Fruit fly (Drosophila melanogaster) whole organism, embryonic: ENCODE measurements around the gene CG12784.

Source experiments
- Abd-B ChIP-seq: fragments of 200-800 bp; sonication (Bioruptor generic); optimal IDR thresholded peaks from 2 replicates; lab custom pipeline; 2018; ENCODE audit warnings: missing biosample characterization, mild to moderate bottlenecking, missing genetic modification characterization, moderate library complexity
- Antp ChIP-seq: fragments of 200-800 bp; sonication (Bioruptor generic); optimal IDR thresholded peaks from 3 replicates; lab custom pipeline; 2016; ENCODE audit warnings: missing biosample characterization, missing genetic modification characterization
- CG10431 ChIP-seq: fragments of 200-800 bp; sonication (Bioruptor generic); optimal IDR thresholded peaks from 3 replicates; lab custom pipeline; 2018; ENCODE audit warnings: missing biosample characterization, mild to moderate bottlenecking, missing genetic modification characterization
- CG12071 ChIP-seq: fragments of 200-800 bp; sonication (Bioruptor generic); optimal IDR thresholded peaks from 3 replicates; lab custom pipeline; 2018; ENCODE audit warnings: missing biosample characterization, mild to moderate bottlenecking, missing genetic modification characterization
- CG13624 ChIP-seq: fragments of 200-800 bp; sonication (Bioruptor generic); optimal IDR thresholded peaks from 2 replicates; lab custom pipeline; 2016; ENCODE audit warnings: missing biosample characterization, missing genetic modification characterization
- CG13894 ChIP-seq: fragments of 200-800 bp; sonication (Bioruptor generic); optimal IDR thresholded peaks from 3 replicates; lab custom pipeline; 2018; ENCODE audit warnings: missing biosample characterization, mild to moderate bottlenecking, missing genetic modification characterization, moderate library complexity
- CG16815 ChIP-seq: fragments of 200-800 bp; sonication (Bioruptor generic); optimal IDR thresholded peaks from 3 replicates; lab custom pipeline; 2017; ENCODE audit warnings: missing biosample characterization, mild to moderate bottlenecking, missing genetic modification characterization
- CG17328 ChIP-seq: fragments of 200-800 bp; sonication (Bioruptor generic); IDR thresholded peaks from 2 replicates; pipeline ENCODE4 v1.3.6; 2022; ENCODE audit warnings: missing biosample characterization, missing genetic modification characterization
- CG17359 ChIP-seq: fragments of 200-800 bp; sonication (Bioruptor generic); optimal IDR thresholded peaks from 3 replicates; lab custom pipeline; 2018; ENCODE audit warnings: missing biosample characterization, mild to moderate bottlenecking, missing genetic modification characterization, moderate library complexity
- CG17612 ChIP-seq: fragments of 200-800 bp; sonication (Bioruptor generic); IDR thresholded peaks from 2 replicates; pipeline ENCODE4 v1.3.6; 2022; ENCODE audit warnings: missing biosample characterization, missing genetic modification characterization
- CG18011 ChIP-seq: fragments of 200-800 bp; sonication (Bioruptor generic); optimal IDR thresholded peaks from 2 replicates; lab custom pipeline; 2017; ENCODE audit warnings: missing biosample characterization, missing genetic modification characterization, mild to moderate bottlenecking, moderate library complexity, missing genotype
- CG2678 ChIP-seq: fragments of 200-800 bp; sonication (Bioruptor generic); optimal IDR thresholded peaks from 3 replicates; lab custom pipeline; 2019; ENCODE audit warnings: missing biosample characterization, mild to moderate bottlenecking, missing genetic modification characterization, moderate library complexity
- CG30431 ChIP-seq: fragments of 200-800 bp; sonication (Bioruptor generic); optimal IDR thresholded peaks from 2 replicates; lab custom pipeline; 2017; ENCODE audit warnings: missing biosample characterization, missing genetic modification characterization
- CG31388 ChIP-seq: fragments of 200-800 bp; sonication (Bioruptor generic); optimal IDR thresholded peaks from 2 replicates; lab custom pipeline; 2016; ENCODE audit warnings: missing biosample characterization, missing genetic modification characterization
- CG8478 ChIP-seq: fragments of >200 bp; optimal IDR thresholded peaks from 2 replicates; lab custom pipeline; 2018
- CG9797 ChIP-seq: fragments of 200-800 bp; sonication (Bioruptor generic); optimal IDR thresholded peaks from 3 replicates; lab custom pipeline; 2018; ENCODE audit warnings: missing biosample characterization, mild to moderate bottlenecking, missing genetic modification characterization
- CoRest ChIP-seq: fragments of 200-800 bp; sonication (Bioruptor generic); optimal IDR thresholded peaks from 3 replicates; lab custom pipeline; 2018; ENCODE audit warnings: missing biosample characterization, mild to moderate bottlenecking, missing genetic modification characterization, moderate library complexity
- Dek ChIP-seq: fragments of 200-800 bp; sonication (Bioruptor generic); optimal IDR thresholded peaks from 3 replicates; lab custom pipeline; 2019; ENCODE audit warnings: missing biosample characterization, mild to moderate bottlenecking, missing genetic modification characterization, moderate library complexity
- E2f2 ChIP-seq: fragments of 200-800 bp; sonication (Bioruptor generic); IDR thresholded peaks from 2 replicates; pipeline ENCODE4 v1.3.6; 2022; ENCODE audit warnings: missing biosample characterization, missing genetic modification characterization
- HLH54F ChIP-seq: fragments of 200-800 bp; sonication (Bioruptor generic); optimal IDR thresholded peaks from 3 replicates; lab custom pipeline; 2016; ENCODE audit warnings: missing biosample characterization, missing genetic modification characterization
- HmgD ChIP-seq: fragments of 200-800 bp; sonication (Bioruptor generic); optimal IDR thresholded peaks from 3 replicates; lab custom pipeline; 2016; ENCODE audit warnings: missing biosample characterization, missing genetic modification characterization
- HmgZ ChIP-seq: fragments of 200-800 bp; sonication (Bioruptor generic); optimal IDR thresholded peaks from 2 replicates; lab custom pipeline; 2018; ENCODE audit warnings: missing biosample characterization, mild to moderate bottlenecking, missing genetic modification characterization
- Kr ChIP-seq: fragments of 200-800 bp; sonication (Bioruptor generic); optimal IDR thresholded peaks from 2 replicates; lab custom pipeline; 2017; ENCODE audit warnings: missing biosample characterization, mild to moderate bottlenecking, missing genetic modification characterization
- Lhr ChIP-seq: fragments of 200-800 bp; sonication (Bioruptor generic); optimal IDR thresholded peaks from 3 replicates; lab custom pipeline; 2017; ENCODE audit warnings: mild to moderate bottlenecking, missing biosample characterization, missing genetic modification reagents, missing genetic modification characterization
- MBD-R2 ChIP-seq: fragments of 200-800 bp; sonication (Bioruptor generic); IDR thresholded peaks from 2 replicates; pipeline ENCODE4 v1.3.6; 2022; ENCODE audit warnings: missing biosample characterization, missing genetic modification characterization
- Mes4 ChIP-seq: fragments of 200-800 bp; sonication (Bioruptor generic); optimal IDR thresholded peaks from 2 replicates; lab custom pipeline; 2016; ENCODE audit warnings: missing biosample characterization, missing genetic modification characterization
- Nf-YC ChIP-seq: fragments of 200-800 bp; optimal IDR thresholded peaks from 3 replicates; lab custom pipeline; 2019; ENCODE audit warnings: missing biosample characterization, mild to moderate bottlenecking, missing genetic modification characterization, moderate library complexity
- Oli ChIP-seq: fragments of 200-800 bp; sonication (Bioruptor generic); optimal IDR thresholded peaks from 2 replicates; lab custom pipeline; 2018; ENCODE audit warnings: missing biosample characterization, mild to moderate bottlenecking, missing genetic modification characterization, moderate library complexity
- Ravus ChIP-seq: fragments of 200-800 bp; sonication (Bioruptor generic); IDR thresholded peaks from 2 replicates; pipeline ENCODE4 v1.3.6; 2022; ENCODE audit warnings: missing biosample characterization, missing genetic modification characterization
- Six4 ChIP-seq: fragments of 200-800 bp; sonication (Bioruptor generic); optimal IDR thresholded peaks from 2 replicates; lab custom pipeline; 2016; ENCODE audit warnings: missing biosample characterization, missing genetic modification characterization
- Sox100B ChIP-seq: fragments of 200-800 bp; sonication (Bioruptor generic); optimal IDR thresholded peaks from 3 replicates; lab custom pipeline; 2018; ENCODE audit warnings: missing biosample characterization, mild to moderate bottlenecking, missing genetic modification characterization
- abd-A ChIP-seq: fragments of 200-800 bp; sonication (Bioruptor generic); optimal IDR thresholded peaks from 3 replicates; lab custom pipeline; 2019; ENCODE audit warnings: missing biosample characterization, mild to moderate bottlenecking, missing genetic modification characterization, moderate library complexity
- ase ChIP-seq: fragments of 200-800 bp; sonication (Bioruptor generic); IDR thresholded peaks from 3 replicates; pipeline ENCODE4 v1.3.6; 2022; ENCODE audit warnings: missing biosample characterization, missing genetic modification characterization
- bigmax ChIP-seq: fragments of 200-800 bp; sonication (Bioruptor generic); optimal IDR thresholded peaks from 2 replicates; lab custom pipeline; 2018; ENCODE audit warnings: missing biosample characterization, mild to moderate bottlenecking, missing genetic modification characterization
- bowl ChIP-seq: fragments of 200-800 bp; sonication (Bioruptor generic); IDR thresholded peaks from 2 replicates; pipeline ENCODE4 v1.3.6; 2022; ENCODE audit warnings: missing biosample characterization, missing genetic modification characterization
- cato ChIP-seq: fragments of 200-800 bp; sonication (Bioruptor generic); optimal IDR thresholded peaks from 2 replicates; lab custom pipeline; 2016; ENCODE audit warnings: missing biosample characterization, missing genetic modification characterization, borderline replicate concordance
- chif ChIP-seq, 2 experiments: fragments of 200-800 bp; sonication (Bioruptor generic); optimal IDR thresholded peaks; 3 replicates each; lab custom pipeline; 2016; ENCODE audit warnings: missing biosample characterization in 2 of 2, missing genetic modification characterization in 2 of 2
- fd102C ChIP-seq: fragments of 200-800 bp; sonication (Bioruptor generic); optimal IDR thresholded peaks from 2 replicates; lab custom pipeline; 2018; ENCODE audit warnings: missing biosample characterization, mild to moderate bottlenecking, missing genetic modification characterization, moderate library complexity
- insv ChIP-seq, 2 experiments: fragments of 200-800 bp; sonication (Bioruptor generic); optimal IDR thresholded peaks; 3 replicates each; lab custom pipeline; 2016 to 2018; ENCODE audit warnings: missing biosample characterization in 2 of 2, missing genetic modification characterization in 2 of 2
- kay ChIP-seq: fragments of 200-800 bp; sonication (Bioruptor generic); optimal IDR thresholded peaks from 2 replicates; lab custom pipeline; 2016; ENCODE audit warnings: missing biosample characterization, missing genetic modification characterization
- lab ChIP-seq: fragments of 200-800 bp; sonication (Bioruptor generic); optimal IDR thresholded peaks from 3 replicates; lab custom pipeline; 2017; ENCODE audit warnings: missing biosample characterization, missing genetic modification characterization, mild to moderate bottlenecking, moderate library complexity, missing genetic modification reagents
- lola ChIP-seq, 3 experiments: fragments of >200 bp in 2 of 3; fragments of 200-800 bp in 1 of 3; sonication (Bioruptor generic) in 1 of 3; optimal IDR thresholded peaks; 2 replicates each; lab custom pipeline; 2017 to 2019; ENCODE audit warnings: missing biosample characterization in 3 of 3, missing genetic modification characterization in 3 of 3, mild to moderate bottlenecking in 1 of 3, moderate library complexity in 1 of 3
- luna ChIP-seq: fragments of 200-800 bp; sonication (Bioruptor generic); optimal IDR thresholded peaks from 2 replicates; lab custom pipeline; 2016; ENCODE audit warnings: missing biosample characterization, missing genetic modification characterization
- phol ChIP-seq: fragments of 200-800 bp; sonication (Bioruptor generic); optimal IDR thresholded peaks from 3 replicates; lab custom pipeline; 2018; ENCODE audit warnings: missing biosample characterization, mild to moderate bottlenecking, missing genetic modification characterization, moderate library complexity
- psq ChIP-seq: fragments of 200-800 bp; sonication (Bioruptor generic); optimal IDR thresholded peaks from 2 replicates; lab custom pipeline; 2017; ENCODE audit warnings: missing biosample characterization, missing genetic modification characterization
- sens-2 ChIP-seq: fragments of 200-800 bp; sonication (Bioruptor generic); IDR thresholded peaks from 2 replicates; pipeline ENCODE4 v1.3.6; 2022; ENCODE audit warnings: missing biosample characterization, missing genetic modification characterization
- seq ChIP-seq: fragments of 200-800 bp; sonication (Bioruptor generic); IDR thresholded peaks from 2 replicates; pipeline ENCODE4 v1.3.6; 2022; ENCODE audit warnings: missing biosample characterization, missing genetic modification characterization
- ttk ChIP-seq: fragments of 200-800 bp; sonication (Bioruptor generic); IDR thresholded peaks from 2 replicates; pipeline ENCODE4 v2.1.2; 2022; ENCODE audit warnings: missing biosample characterization, missing genetic modification characterization
- vvl ChIP-seq: fragments of 200-800 bp; sonication (Bioruptor generic); IDR thresholded peaks from 2 replicates; pipeline ENCODE4 v1.3.6; 2022; ENCODE audit warnings: missing biosample characterization, missing genetic modification characterization
- wdn ChIP-seq: fragments of 200-800 bp; sonication (Bioruptor generic); IDR thresholded peaks from 2 replicates; pipeline ENCODE4 v1.3.6; 2022; ENCODE audit warnings: missing biosample characterization, missing genetic modification characterization
- yki ChIP-seq: fragments of >200 bp; optimal IDR thresholded peaks from 3 replicates; lab custom pipeline; 2018

CG12784 gene

dm6 chr3R:15793372-15793802 is 30.5 kb downstream of the CG12784 start, which contains the start of gene nsl1 (continued):
- peak in 1 of 3 experiments; percentile 25 for TF ChIP-seq lola (GFP tag; optimal IDR thresholded peaks at IDR 0.05; lab: Kevin White, UChicago)
- TF ChIP-seq Antp (GFP tag; lab: Kevin White, UChicago) = peak; percentile 24
- TF ChIP-seq MBD-R2 (GFP tag; lab: Robert Waterston, UW) = peak; percentile 56; the same call in 1 of the 2 replicates
- TF ChIP-seq E2f2 = peak; percentile 61
- TF ChIP-seq Sox100B = no peak
- TF ChIP-seq bigmax (GFP tag; lab: Kevin White, UChicago) = no peak
- no peak for TF ChIP-seq seq (GFP tag; lab: Robert Waterston, UW)
- TF ChIP-seq CG17612 (GFP tag; lab: Robert Waterston, UW) = no peak
- peak; percentile 66 for TF ChIP-seq abd-A (tag; lab: Kevin White, UChicago)
- no peak for TF ChIP-seq cato (GFP tag; lab: Kevin White, UChicago)
- TF ChIP-seq HmgZ (tag; lab: Kevin White, UChicago) = peak; percentile 61
- peak; percentile 41; the same call in 1 of the 2 replicates for TF ChIP-seq ttk (GFP tag; lab: Robert Waterston, UW)
- no peak for TF ChIP-seq HLH54F
- peak; percentile 9 for TF ChIP-seq Six4
- TF ChIP-seq wdn (GFP tag; lab: Robert Waterston, UW) = peak; percentile 33; the same call in 1 of the 2 replicates
- TF ChIP-seq yki = no peak
- TF ChIP-seq CG13624 (GFP tag; lab: Kevin White, UChicago) = peak; percentile 40
- peak; percentile 54 for TF ChIP-seq CG9797
- peak; percentile 62 for TF ChIP-seq phol (tag; lab: Kevin White, UChicago)
- no peak for TF ChIP-seq CG16815 (GFP tag; lab: Kevin White, UChicago)
- peak; percentile 47; the same call in 1 of the 2 replicates for TF ChIP-seq CG17328
- TF ChIP-seq Mes4 (GFP tag; lab: Kevin White, UChicago) = no peak
- TF ChIP-seq lab (GFP tag; lab: Kevin White, UChicago) = peak; percentile 64
- TF ChIP-seq CG31388 (GFP tag; lab: Kevin White, UChicago) = no peak
- peak; percentile 69; the same call in 1 of the 2 replicates for TF ChIP-seq vvl
- TF ChIP-seq bowl (GFP tag; lab: Robert Waterston, UW) = no peak
- TF ChIP-seq CG10431 (GFP tag; lab: Kevin White, UChicago) = no peak
- TF ChIP-seq ase (GFP tag; lab: Robert Waterston, UW) = 0 out of 3 replicates have a peak, but pooled peaks have one; percentile 25
- TF ChIP-seq Kr (GFP tag; lab: Kevin White, UChicago) = no peak
- TF ChIP-seq sens-2 (GFP tag; lab: Robert Waterston, UW) = no peak
- no peak for TF ChIP-seq Ravus (GFP tag; lab: Robert Waterston, UW)
- TF ChIP-seq CG2678 (tag; lab: Kevin White, UChicago) = peak; percentile 17
- TF ChIP-seq kay (GFP tag; lab: Kevin White, UChicago) = no peak
- TF ChIP-seq insv (GFP tag; optimal IDR thresholded peaks at IDR 0.05; lab: Kevin White, UChicago) = peak in 1 of 2 experiments; percentile 17
- TF ChIP-seq psq (GFP tag; lab: Kevin White, UChicago) = no peak
- TF ChIP-seq Abd-B (GFP tag; lab: Kevin White, UChicago) = peak; percentile 1
- peak; percentile 54 for TF ChIP-seq HmgD (GFP tag; lab: Kevin White, UChicago)
- peak; percentile 19 for TF ChIP-seq CG18011 (GFP tag; lab: Kevin White, UChicago)
- peak; percentile 78 for TF ChIP-seq Nf-YC (tag; lab: Kevin White, UChicago)
- peak; percentile 31 for TF ChIP-seq CoRest (tag; lab: Kevin White, UChicago)
- peak; percentile 58 for TF ChIP-seq Lhr (GFP tag; lab: Kevin White, UChicago)
- no peak for TF ChIP-seq chif (GFP tag; optimal IDR thresholded peaks at IDR 0.05; lab: Kevin White, UChicago)
- peak; percentile 11 for TF ChIP-seq CG13894 (tag; lab: Kevin White, UChicago)
- peak; percentile 22 for TF ChIP-seq fd102C (GFP tag; lab: Kevin White, UChicago)
- TF ChIP-seq Oli = no peak
- TF ChIP-seq CG17359 (tag; lab: Kevin White, UChicago) = no peak
- peak; percentile 89 for TF ChIP-seq CG8478 (lab: Kevin White, UChicago)
- TF ChIP-seq CG12071 (GFP tag; lab: Kevin White, UChicago) = no peak
- TF ChIP-seq luna = no peak
- TF ChIP-seq CG30431 (GFP tag; lab: Kevin White, UChicago) = no peak
- no peak for TF ChIP-seq Dek (tag; lab: Kevin White, UChicago)
